Worm (Caenorhabditis elegans) whole organism, L3 larva: Measurements from ENCODE around the gene R04A9.7.

Experiments used
- ama-1 ChIP-seq: fragments of 150-350 bp; optimal IDR thresholded peaks from 2 replicates; lab custom pipeline; 2018
- elt-3 ChIP-seq, 3 experiments: fragments of 150-350 bp in 1 of 3; sonication (generic microtip) in 2 of 3; optimal IDR thresholded peaks; 2 replicates in 2 of 3; 4 replicates in 1 of 3; lab custom pipeline; 2014 to 2017; ENCODE audit warnings: missing biosample characterization in 3 of 3, missing genetic modification characterization in 3 of 3
- mdl-1 ChIP-seq: fragments of 150-350 bp; optimal IDR thresholded peaks from 2 replicates; lab custom pipeline; 2014; ENCODE audit warnings: missing biosample characterization, missing genetic modification characterization
- nhr-11 ChIP-seq: fragments of 150-350 bp; optimal IDR thresholded peaks from 2 replicates; lab custom pipeline; 2014; ENCODE audit warnings: missing biosample characterization, missing genetic modification characterization
- nhr-237 ChIP-seq: fragments of 150-350 bp; optimal IDR thresholded peaks from 2 replicates; lab custom pipeline; 2014; ENCODE audit warnings: missing biosample characterization, missing genetic modification characterization
- nhr-28 ChIP-seq: fragments of 150-350 bp; optimal IDR thresholded peaks from 2 replicates; lab custom pipeline; 2014; ENCODE audit warnings: missing biosample characterization, missing genetic modification characterization
- snpc-4 ChIP-seq: fragments of 150-350 bp; optimal IDR thresholded peaks from 2 replicates; lab custom pipeline; 2014; ENCODE audit warnings: missing biosample characterization, missing genetic modification characterization
- unc-39 ChIP-seq: sonication (generic microtip); optimal IDR thresholded peaks from 4 replicates; lab custom pipeline; 2017; ENCODE audit warnings: missing biosample characterization, missing genetic modification characterization
- zag-1 ChIP-seq: fragments of 150-350 bp; optimal IDR thresholded peaks from 2 replicates; lab custom pipeline; 2014; ENCODE audit warnings: missing biosample characterization, missing genetic modification characterization

DNA sequence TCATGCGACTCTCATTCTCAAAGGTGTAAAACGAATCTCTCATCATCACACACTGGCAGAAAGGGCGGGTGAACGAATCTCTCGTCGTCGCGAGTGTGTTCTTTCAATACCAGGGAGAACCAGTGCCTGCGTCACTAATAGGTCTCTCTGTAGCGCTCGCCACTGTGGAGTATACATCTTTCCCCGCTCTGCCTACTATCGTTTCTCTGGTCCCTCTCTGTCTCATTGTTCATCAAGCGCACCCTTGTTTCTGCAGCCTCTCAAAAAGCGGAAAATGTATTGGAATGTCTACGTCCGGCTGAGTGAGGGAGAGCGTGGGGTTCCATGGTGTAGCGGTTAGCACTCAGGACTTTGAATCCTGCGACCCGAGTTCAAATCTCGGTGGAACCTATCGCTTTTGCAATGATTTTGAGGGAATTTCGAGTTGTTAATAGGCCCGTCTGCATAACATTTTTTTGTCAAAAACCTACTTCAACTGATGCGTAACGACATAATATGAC lies 15.4 kb upstream of the R04A9.7 start:
- TF ChIP-seq mdl-1 (tag; lab: Kevin White, UChicago) (peak; percentile 61), nhr-28 (tag; lab: Kevin White, UChicago) (no peak), snpc-4 (peak; percentile 78), nhr-11 (peak; percentile 79), nhr-237 (tag; lab: Kevin White, UChicago) (peak; percentile 22), elt-3 (tag; optimal IDR thresholded peaks at IDR 0.05; lab: Kevin White, UChicago) (peak in 2 of 3 experiments; percentile 26 to 53), zag-1 (no peak), ama-1 (lab: Kevin White, UChicago) (no peak), unc-39 (tag; lab: Kevin White, UChicago) (no peak)
